Worm (Caenorhabditis elegans) whole organism, L1 larva: Measurements from ENCODE around the gene dars-2.

Experiments
- C04F5.9 ChIP-seq: sonication (generic microtip); optimal IDR thresholded peaks from 2 replicates; lab custom pipeline; 2016; ENCODE audit warnings: missing genetic modification characterization, missing compliant biosample characterization
- Y116A8C.19 ChIP-seq: sonication (generic microtip); optimal IDR thresholded peaks from 2 replicates; lab custom pipeline; 2016; ENCODE audit warnings: missing compliant biosample characterization, missing genetic modification characterization, borderline replicate concordance
- aha-1 ChIP-seq: fragments of 150-350 bp; optimal IDR thresholded peaks from 2 replicates; lab custom pipeline; 2014; ENCODE audit warnings: missing biosample characterization, missing genetic modification characterization
- ama-1 ChIP-seq: fragments of 150-350 bp; optimal IDR thresholded peaks from 2 replicates; lab custom pipeline; 2014
- ceh-8 ChIP-seq: fragments of 200-800 bp; sonication (Bioruptor generic); optimal IDR thresholded peaks from 2 replicates; lab custom pipeline; 2018; ENCODE audit warnings: mild to moderate bottlenecking, missing genetic modification characterization, moderate library complexity, missing compliant biosample characterization
- dpl-1 ChIP-seq, 3 experiments: fragments of 150-350 bp in 2 of 3; sonication (generic microtip) in 1 of 3; optimal IDR thresholded peaks; 2 replicates each; lab custom pipeline; 2014 to 2017; ENCODE audit warnings: missing biosample characterization in 3 of 3, missing genetic modification characterization in 3 of 3, missing genetic modification reagents in 3 of 3
- efl-1 ChIP-seq, 4 experiments: fragments of 150-350 bp; optimal IDR thresholded peaks in 3 of 4; peaks in 1 of 4; 1 replicate in 1 of 4; 2 replicates in 3 of 4; lab custom pipeline; 2014; ENCODE audit warnings: missing biosample characterization in 2 of 4, missing genetic modification characterization in 2 of 4, missing genetic modification reagents in 2 of 4
- egl-13 ChIP-seq: sonication (generic microtip); optimal IDR thresholded peaks from 2 replicates; lab custom pipeline; 2016; ENCODE audit warnings: missing genotype, missing genetic modification reagents, missing genetic modification characterization, missing compliant biosample characterization
- egl-27 ChIP-seq, 2 experiments: fragments of 150-350 bp in 1 of 2; sonication (generic microtip); optimal IDR thresholded peaks; 3 replicates each; lab custom pipeline; 2017 to 2018; ENCODE audit warnings: missing biosample characterization in 2 of 2, missing genetic modification characterization in 2 of 2, missing genetic modification reagents in 2 of 2
- elt-2 ChIP-seq: sonication (generic microtip); optimal IDR thresholded peaks from 2 replicates; lab custom pipeline; 2016; ENCODE audit warnings: missing genetic modification characterization, mild to moderate bottlenecking, inconsistent platforms, missing compliant biosample characterization, missing genetic modification reagents
- elt-3 ChIP-seq, 6 experiments: fragments of 150-350 bp in 1 of 6; sonication (generic microtip); optimal IDR thresholded peaks; 2 replicates each; lab custom pipeline; 2017 to 2018; ENCODE audit warnings: missing biosample characterization in 6 of 6, missing genetic modification characterization in 6 of 6, inconsistent platforms in 1 of 6
- fkh-8 ChIP-seq: sonication (generic microtip); optimal IDR thresholded peaks from 2 replicates; lab custom pipeline; 2016; ENCODE audit warnings: mild to moderate bottlenecking, missing genetic modification characterization, missing compliant biosample characterization
- grh-1 ChIP-seq: fragments of 200-800 bp; sonication (Bioruptor generic); IDR thresholded peaks from 2 replicates; pipeline ENCODE4 v1.3.6; 2022; ENCODE audit warnings: missing genetic modification reagents, missing genetic modification characterization, missing compliant biosample characterization
- hlh-4 ChIP-seq: sonication (generic microtip); optimal IDR thresholded peaks from 2 replicates; lab custom pipeline; 2016; ENCODE audit warnings: mild to moderate bottlenecking, missing genetic modification characterization, missing compliant biosample characterization
- irx-1 ChIP-seq: sonication (generic microtip); optimal IDR thresholded peaks from 2 replicates; lab custom pipeline; 2016; ENCODE audit warnings: missing genetic modification characterization, missing compliant biosample characterization
- lin-14 ChIP-seq: fragments of 200-800 bp; sonication (Bioruptor generic); optimal IDR thresholded peaks from 2 replicates; lab custom pipeline; 2018; ENCODE audit warnings: mild to moderate bottlenecking, missing genetic modification characterization, moderate library complexity, missing compliant biosample characterization
- lin-35 ChIP-seq, 2 experiments: fragments of 150-350 bp; optimal IDR thresholded peaks; 2 replicates each; lab custom pipeline; 2014; ENCODE audit warnings: missing biosample characterization in 2 of 2, missing genetic modification characterization in 2 of 2, missing genetic modification reagents in 2 of 2
- lsy-2 ChIP-seq, 2 experiments: fragments of 150-350 bp; optimal IDR thresholded peaks; 2 replicates each; lab custom pipeline; 2014; ENCODE audit warnings: missing biosample characterization in 2 of 2, missing genetic modification characterization in 2 of 2
- nhr-11 ChIP-seq: fragments of 150-350 bp; optimal IDR thresholded peaks from 2 replicates; lab custom pipeline; 2014; ENCODE audit warnings: missing biosample characterization, missing genetic modification characterization
- nhr-12 ChIP-seq: sonication (generic microtip); optimal IDR thresholded peaks from 2 replicates; lab custom pipeline; 2017; ENCODE audit warnings: missing biosample characterization, missing genetic modification characterization
- nhr-19 ChIP-seq: fragments of 200-800 bp; sonication (Bioruptor generic); conservative IDR thresholded peaks from 2 replicates; pipeline ENCODE4 v1.3.6; 2022; ENCODE audit warnings: missing genetic modification characterization, missing compliant biosample characterization
- nhr-20 ChIP-seq: sonication (generic microtip); optimal IDR thresholded peaks from 2 replicates; lab custom pipeline; 2016; ENCODE audit warnings: mild to moderate bottlenecking, missing genetic modification characterization, missing compliant biosample characterization
- nhr-237 ChIP-seq: fragments of 150-350 bp; optimal IDR thresholded peaks from 2 replicates; lab custom pipeline; 2014; ENCODE audit warnings: missing biosample characterization, missing genetic modification characterization
- nhr-28 ChIP-seq: fragments of 150-350 bp; optimal IDR thresholded peaks from 2 replicates; lab custom pipeline; 2014; ENCODE audit warnings: missing biosample characterization, missing genetic modification characterization
- nhr-47 ChIP-seq: sonication (generic microtip); optimal IDR thresholded peaks from 2 replicates; lab custom pipeline; 2016; ENCODE audit warnings: mild to moderate bottlenecking, missing genetic modification characterization, moderate library complexity, missing compliant biosample characterization
- nhr-71 ChIP-seq: sonication (generic microtip); optimal IDR thresholded peaks from 2 replicates; lab custom pipeline; 2016; ENCODE audit warnings: mild to moderate bottlenecking, missing genetic modification characterization, moderate library complexity, missing compliant biosample characterization
- nhr-76 ChIP-seq: sonication (generic microtip); optimal IDR thresholded peaks from 2 replicates; lab custom pipeline; 2017; ENCODE audit warnings: missing biosample characterization, missing genetic modification characterization
- nhr-77 ChIP-seq: fragments of 150-350 bp; optimal IDR thresholded peaks from 2 replicates; lab custom pipeline; 2014; ENCODE audit warnings: missing biosample characterization, missing genetic modification characterization
- pag-3 ChIP-seq: sonication (generic microtip); optimal IDR thresholded peaks from 2 replicates; lab custom pipeline; 2017; ENCODE audit warnings: missing genetic modification characterization, mild to moderate bottlenecking, missing compliant biosample characterization, antibody characterized with exemption, borderline replicate concordance; ENCODE audit not compliant: insufficient read depth
- pqm-1 ChIP-seq: sonication (generic microtip); optimal IDR thresholded peaks from 3 replicates; lab custom pipeline; 2017; ENCODE audit warnings: missing biosample characterization, missing genetic modification characterization
- skn-1 ChIP-seq: fragments of 150-350 bp; optimal IDR thresholded peaks from 2 replicates; lab custom pipeline; 2014; ENCODE audit warnings: missing biosample characterization, missing genetic modification characterization
- sox-4 ChIP-seq: sonication (generic microtip); optimal IDR thresholded peaks from 2 replicates; lab custom pipeline; 2016; ENCODE audit warnings: missing genetic modification characterization, missing compliant biosample characterization
- sptf-1 ChIP-seq: fragments of 150-350 bp; optimal IDR thresholded peaks from 2 replicates; lab custom pipeline; 2014; ENCODE audit warnings: missing biosample characterization, missing genetic modification characterization
- sup-37 ChIP-seq: fragments of 200-800 bp; sonication (Bioruptor generic); optimal IDR thresholded peaks from 2 replicates; lab custom pipeline; 2018; ENCODE audit warnings: mild to moderate bottlenecking, missing genetic modification characterization, missing compliant biosample characterization
- tlp-1 ChIP-seq: fragments of 150-350 bp; optimal IDR thresholded peaks from 2 replicates; lab custom pipeline; 2014; ENCODE audit warnings: missing biosample characterization, missing genetic modification characterization
- unc-130 ChIP-seq: fragments of 150-350 bp; optimal IDR thresholded peaks from 2 replicates; lab custom pipeline; 2017; ENCODE audit warnings: missing biosample characterization, missing genetic modification characterization, inconsistent platforms
- unc-86 ChIP-seq: sonication (generic microtip); optimal IDR thresholded peaks from 2 replicates; lab custom pipeline; 2016; ENCODE audit warnings: missing genetic modification characterization, missing compliant biosample characterization
- xbp-1 ChIP-seq: sonication (generic microtip); optimal IDR thresholded peaks from 2 replicates; lab custom pipeline; 2016; ENCODE audit warnings: missing genetic modification characterization, missing compliant biosample characterization
- zag-1 ChIP-seq: fragments of 150-350 bp; optimal IDR thresholded peaks from 2 replicates; lab custom pipeline; 2014; ENCODE audit warnings: missing biosample characterization, missing genetic modification characterization
- ztf-4 ChIP-seq: fragments of 150-350 bp; optimal IDR thresholded peaks from 2 replicates; lab custom pipeline; 2014; ENCODE audit warnings: missing biosample characterization, missing genetic modification characterization

Gene dars-2

DNA sequence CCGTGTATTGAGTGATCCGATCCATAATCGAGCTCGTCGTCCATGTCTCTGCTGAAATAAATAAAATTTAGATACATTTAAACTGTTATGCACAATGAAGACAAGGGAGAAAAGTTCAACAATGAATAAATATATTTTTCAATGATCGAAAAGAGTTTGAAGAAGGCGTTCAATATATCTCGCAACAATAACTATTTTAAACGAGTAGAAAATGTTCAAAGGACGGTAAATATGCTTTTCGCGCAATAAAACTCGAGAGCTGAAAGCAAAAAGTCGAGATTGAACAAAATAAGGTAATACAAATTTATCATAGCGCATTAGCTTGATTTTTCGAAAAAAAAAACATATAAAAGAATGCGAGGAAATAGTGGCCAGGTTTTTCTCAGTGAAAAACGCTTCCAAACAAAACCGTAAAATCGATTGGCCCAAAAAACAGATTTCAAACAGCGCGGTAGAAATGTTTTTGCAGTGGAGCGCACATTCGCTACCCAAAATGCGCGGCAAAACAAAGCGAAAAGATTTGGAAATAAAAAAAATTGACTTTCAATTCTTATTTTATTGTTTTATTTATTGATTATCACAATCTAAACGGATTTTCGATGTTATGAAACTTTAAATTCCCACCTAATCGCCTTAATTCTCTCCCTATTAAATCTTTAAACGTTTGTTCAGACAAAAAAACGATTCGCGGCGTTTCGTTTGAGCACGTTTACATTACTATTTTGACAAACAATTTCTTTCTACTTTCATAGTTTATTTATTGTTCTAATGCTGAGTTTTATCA is 7.5 kb upstream of the dars-2 start, which contains the start of the genes kup-1 and F10C2.4 (continued):
- TF ChIP-seq pqm-1 (tag; lab: Kevin White, UChicago), result no peak
- TF ChIP-seq elt-3 (tag; optimal IDR thresholded peaks at IDR 0.05; lab: Kevin White, UChicago), result peak in 2 of 6 experiments; percentile 50 to 62
- peak; percentile 63 to 84 for TF ChIP-seq lsy-2 (tag; optimal IDR thresholded peaks at IDR 0.05; lab: Kevin White, UChicago)
- TF ChIP-seq egl-27 (tag; optimal IDR thresholded peaks at IDR 0.05; lab: Kevin White, UChicago), result no peak
- TF ChIP-seq nhr-237 (tag; lab: Kevin White, UChicago), result no peak
- no peak for TF ChIP-seq ama-1
- peak; percentile 42 for TF ChIP-seq fkh-8 (tag; lab: Kevin White, UChicago)
- no peak for TF ChIP-seq nhr-28
- peak; percentile 51 for TF ChIP-seq nhr-77
- no peak for TF ChIP-seq ceh-8 (GFP tag; lab: Kevin White, UChicago)
- TF ChIP-seq nhr-76 (tag; lab: Kevin White, UChicago), result no peak
- TF ChIP-seq tlp-1 (tag; lab: Kevin White, UChicago), result no peak
- TF ChIP-seq unc-86 (tag; lab: Kevin White, UChicago), result peak; percentile 48
- no peak for TF ChIP-seq egl-13 (tag; lab: Kevin White, UChicago)
- no peak for TF ChIP-seq elt-2 (tag; lab: Kevin White, UChicago)
- no peak for TF ChIP-seq Y116A8C.19
- TF ChIP-seq hlh-4 (tag; lab: Kevin White, UChicago), result no peak
- peak; percentile 64 for TF ChIP-seq xbp-1 (tag; lab: Kevin White, UChicago)
- peak; percentile 82 for TF ChIP-seq nhr-71 (tag; lab: Kevin White, UChicago)
- peak; percentile 58 for TF ChIP-seq skn-1 (tag; lab: Kevin White, UChicago)
- no peak for TF ChIP-seq zag-1 (tag; lab: Kevin White, UChicago)
- TF ChIP-seq efl-1 (optimal IDR thresholded peaks at IDR 0.05; lab: Kevin White, UChicago), result peak; percentile 89 to 95
- TF ChIP-seq efl-1 (GFP tag; optimal IDR thresholded peaks at IDR 0.05 in 1 of 2; lab: Kevin White, UChicago), result peak; percentile 94 to 99
- no peak for TF ChIP-seq lin-14
- no peak for TF ChIP-seq ztf-4
- peak; percentile 92 to 96 (median 94) for TF ChIP-seq dpl-1 (GFP tag; optimal IDR thresholded peaks at IDR 0.05; lab: Kevin White, UChicago)
- no peak for TF ChIP-seq pag-3 (tag; lab: Kevin White, UChicago)
- TF ChIP-seq unc-130 (tag; lab: Kevin White, UChicago), result no peak
- TF ChIP-seq aha-1, result no peak
- TF ChIP-seq sptf-1 (tag; lab: Kevin White, UChicago), result no peak
- no peak for TF ChIP-seq sox-4 (tag; lab: Kevin White, UChicago)
- TF ChIP-seq grh-1 (GFP tag; lab: Robert Waterston, UW), result no peak
- TF ChIP-seq nhr-11 (tag; lab: Kevin White, UChicago), result no peak

DNA sequence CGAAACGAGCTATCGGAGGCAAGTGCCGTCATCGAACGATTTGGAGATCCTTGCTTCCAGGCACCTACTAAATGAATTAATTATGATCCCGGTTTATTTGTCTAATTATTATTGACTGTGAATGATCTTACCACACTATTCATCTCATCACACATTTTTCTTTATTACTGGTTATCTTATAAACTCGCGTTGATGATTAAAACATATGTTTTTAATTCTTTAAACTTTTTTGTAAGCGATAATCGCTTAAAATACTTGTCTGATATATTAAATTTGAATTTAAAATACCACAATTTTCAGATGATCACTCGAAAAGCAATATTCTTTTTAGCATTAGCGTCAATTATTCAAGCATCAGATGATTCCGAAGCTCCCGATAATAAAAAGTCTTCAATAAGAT is 3.4 kb upstream of the dars-2 start, which contains the start of gene F10C2.5:
F10C2.5 (plus strand) TSS at position 301 of the 400 bp plus-strand sequence.
- TF ChIP-seq elt-2 (tag; lab: Kevin White, UChicago) (no peak), nhr-20 (tag; lab: Kevin White, UChicago) (no peak), sup-37 (GFP tag; lab: Kevin White, UChicago) (no peak), lin-35 (GFP tag; optimal IDR thresholded peaks at IDR 0.05; lab: Kevin White, UChicago) (no peak), nhr-47 (tag; lab: Kevin White, UChicago) (no peak), C04F5.9 (tag; lab: Kevin White, UChicago) (no peak), nhr-76 (tag; lab: Kevin White, UChicago) (no peak), nhr-12 (tag; lab: Kevin White, UChicago) (no peak), nhr-19 (GFP tag; lab: Robert Waterston, UW) (no peak), irx-1 (no peak)
